Worm (Caenorhabditis elegans): ENCODE results near the gene grl-23.

The grl-23 gene

DNA sequence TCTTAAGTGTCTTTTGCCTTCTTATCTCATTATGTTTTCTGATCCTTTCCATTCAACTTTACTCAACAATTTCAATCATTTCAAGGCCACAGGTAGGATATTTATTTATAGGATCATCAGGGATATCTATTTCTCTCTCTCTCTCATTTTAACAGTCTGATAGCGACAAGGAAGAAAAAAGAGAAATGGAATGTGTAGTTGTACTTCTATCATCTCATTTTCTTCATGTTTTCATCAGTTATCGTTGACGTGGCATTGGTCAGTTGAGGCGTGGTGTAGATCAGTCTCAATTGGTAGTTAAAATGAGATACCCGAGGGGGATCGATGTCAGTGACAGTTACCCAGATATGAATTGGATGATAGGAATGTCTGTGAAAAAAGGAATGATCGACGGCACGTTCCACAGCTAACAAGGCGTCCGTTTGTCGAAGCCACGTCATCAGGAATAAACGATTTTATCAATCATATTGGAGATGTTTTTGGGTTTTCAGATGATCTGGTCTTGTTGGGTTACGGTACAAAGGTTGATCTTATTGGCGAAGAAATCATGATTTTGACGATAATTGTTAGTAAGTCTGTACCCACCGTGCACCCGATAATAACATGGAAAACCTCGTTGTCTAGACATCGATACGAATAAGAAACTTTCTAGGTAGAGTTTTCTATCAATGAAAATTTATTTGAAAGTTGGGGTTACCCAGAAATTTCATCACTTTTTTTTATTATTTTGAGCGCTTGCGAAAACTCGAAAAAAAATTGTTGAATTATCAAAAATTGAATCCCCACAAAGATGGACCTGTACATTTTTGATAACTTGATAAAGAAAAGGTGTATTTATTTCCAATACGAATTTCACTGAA, 22.3 kb downstream of the grl-23 start:
- TF ChIP-seq F37D6.2 (tag; optimal IDR thresholded peaks at IDR 0.05) = no peak
- TF ChIP-seq T26A8.4 (GFP tag; IDR thresholded peaks at IDR 0.05) = no peak
- TF ChIP-seq ces-1 (GFP tag; optimal IDR thresholded peaks at IDR 0.05) = no peak
- TF ChIP-seq nhr-42 (GFP tag; IDR thresholded peaks at IDR 0.05) = no peak
- TF ChIP-seq ceh-82 (tag; optimal IDR thresholded peaks at IDR 0.05) = no peak
- TF ChIP-seq hlh-30 (tag; optimal IDR thresholded peaks at IDR 0.05; ENCODE audit: insufficient read depth) = peak; percentile 37
- no peak for TF ChIP-seq lin-15B (tag; optimal IDR thresholded peaks at IDR 0.05)
- TF ChIP-seq Y105C5A.15 (GFP tag; IDR thresholded peaks at IDR 0.05) = no peak
- no peak for TF ChIP-seq egl-43 (GFP tag; IDR thresholded peaks at IDR 0.05)
- TF ChIP-seq sdz-12 (GFP tag; optimal IDR thresholded peaks at IDR 0.05) = no peak
- TF ChIP-seq nhr-77 (tag; optimal IDR thresholded peaks at IDR 0.05) = no peak
- peak; percentile 33 for TF ChIP-seq nhr-48 (tag; optimal IDR thresholded peaks at IDR 0.05)
- TF ChIP-seq ceh-20 (GFP tag; IDR thresholded peaks at IDR 0.05) = no peak
- no peak for TF ChIP-seq ctbp-1 (GFP tag; IDR thresholded peaks at IDR 0.05)
- no peak for TF ChIP-seq zfp-2 (tag; optimal IDR thresholded peaks at IDR 0.05)
- TF ChIP-seq spr-1 (tag; optimal IDR thresholded peaks at IDR 0.05) = no peak
- TF ChIP-seq mxl-3 (GFP tag; optimal IDR thresholded peaks at IDR 0.05) = peak; percentile 4
- no peak for TF ChIP-seq F10B5.3 (tag; optimal IDR thresholded peaks at IDR 0.05)
- TF ChIP-seq mdt-29 (GFP tag; IDR thresholded peaks at IDR 0.05) = no peak
- no peak for TF ChIP-seq madf-5 (GFP tag; IDR thresholded peaks at IDR 0.05)
- TF ChIP-seq dve-1 (tag; optimal IDR thresholded peaks at IDR 0.05; ENCODE audit: insufficient read depth) = peak; percentile 12
- no peak for TF ChIP-seq mxl-2 (GFP tag; conservative IDR thresholded peaks at IDR 0.05)
- no peak for TF ChIP-seq dpl-1 (GFP tag; optimal IDR thresholded peaks at IDR 0.05)
- TF ChIP-seq dmd-6 (GFP tag; IDR thresholded peaks at IDR 0.05) = no peak
- TF ChIP-seq nhr-11 (tag; optimal IDR thresholded peaks at IDR 0.05) = no peak
- no peak for TF ChIP-seq ceh-28 (tag; optimal IDR thresholded peaks at IDR 0.05)
- no peak for TF ChIP-seq daf-19 (GFP tag; conservative IDR thresholded peaks at IDR 0.05)
- no peak for TF ChIP-seq nhr-237 (tag; optimal IDR thresholded peaks at IDR 0.05)
- TF ChIP-seq rbr-2 (tag; optimal IDR thresholded peaks at IDR 0.05) = no peak
- TF ChIP-seq nhr-76 (tag; optimal IDR thresholded peaks at IDR 0.05) = no peak
- no peak for TF ChIP-seq ZK546.5 (tag; optimal IDR thresholded peaks at IDR 0.05)
- no peak for TF ChIP-seq pha-4 (GFP tag; IDR thresholded peaks at IDR 0.05)
- no peak for TF ChIP-seq pha-4 (tag; optimal IDR thresholded peaks at IDR 0.05)
- TF ChIP-seq aha-1 (tag) = peak; percentile 45
- TF ChIP-seq nhr-41 (GFP tag; IDR thresholded peaks at IDR 0.05) = no peak
- no peak for TF ChIP-seq R02D3.7 (tag; optimal IDR thresholded peaks at IDR 0.05)
- no peak for TF ChIP-seq lin-29 (GFP tag; IDR thresholded peaks at IDR 0.05)
- no peak for TF ChIP-seq attf-4 (tag; optimal IDR thresholded peaks at IDR 0.05)
- TF ChIP-seq tra-1 (GFP tag; IDR thresholded peaks at IDR 0.05) = no peak
- TF ChIP-seq lin-13 (GFP tag; optimal IDR thresholded peaks at IDR 0.05) = no peak
- no peak for TF ChIP-seq nhr-111 (GFP tag; optimal IDR thresholded peaks at IDR 0.05)
- no peak for TF ChIP-seq nhr-102 (tag; optimal IDR thresholded peaks at IDR 0.05)
- TF ChIP-seq nhr-28 (tag; optimal IDR thresholded peaks at IDR 0.05) = peak; percentile 90
- TF ChIP-seq Y5F2A.4 (GFP tag; optimal IDR thresholded peaks at IDR 0.05) = no peak
- no peak for TF ChIP-seq lim-7 (GFP tag; IDR thresholded peaks at IDR 0.05)
- TF ChIP-seq tag-97 (GFP tag; IDR thresholded peaks at IDR 0.05) = no peak
- TF ChIP-seq pqm-1 (tag; optimal IDR thresholded peaks at IDR 0.05) = no peak
- TF ChIP-seq jun-1 (tag; optimal IDR thresholded peaks at IDR 0.05) = no peak
- peak; percentile 46 for TF ChIP-seq nhr-6 (tag; optimal IDR thresholded peaks at IDR 0.05)
- TF ChIP-seq ceh-62 (tag; optimal IDR thresholded peaks at IDR 0.05) = no peak
- TF ChIP-seq zag-1 (tag; optimal IDR thresholded peaks at IDR 0.05) = no peak
- no peak for TF ChIP-seq Y48G9A.11 (GFP tag; IDR thresholded peaks at IDR 0.05)
